Fruit fly (Drosophila melanogaster) whole organism, pupa: ENCODE data around the gene Tsen34.

ENCODE experiments used
- CG10348 ChIP-seq: fragments of 200-800 bp; sonication (Bioruptor generic); IDR thresholded peaks from 2 replicates; pipeline ENCODE4 v1.3.6; 2022; ENCODE audit warnings: missing biosample characterization, missing genetic modification characterization
- CG12605 ChIP-seq: fragments of 200-800 bp; sonication (Bioruptor generic); IDR thresholded peaks from 2 replicates; pipeline ENCODE4 v1.3.6; 2022; ENCODE audit warnings: missing biosample characterization, missing genetic modification characterization
- CG13204 ChIP-seq: fragments of 200-800 bp; sonication (Bioruptor generic); optimal IDR thresholded peaks from 2 replicates; lab custom pipeline; 2018; ENCODE audit warnings: missing biosample characterization, mild to moderate bottlenecking, missing genetic modification characterization, moderate library complexity
- CG14655 ChIP-seq: fragments of 200-800 bp; sonication (Bioruptor generic); optimal IDR thresholded peaks from 3 replicates; lab custom pipeline; 2017; ENCODE audit warnings: mild to moderate bottlenecking, missing biosample characterization, missing genetic modification reagents, missing genetic modification characterization
- CG15710 ChIP-seq: fragments of 200-800 bp; sonication (Bioruptor generic); optimal IDR thresholded peaks from 2 replicates; lab custom pipeline; 2018; ENCODE audit warnings: missing biosample characterization, mild to moderate bottlenecking, missing genetic modification characterization, moderate library complexity
- CG17806 ChIP-seq: fragments of 200-800 bp; sonication (Bioruptor generic); optimal IDR thresholded peaks from 2 replicates; lab custom pipeline; 2018; ENCODE audit warnings: missing biosample characterization, mild to moderate bottlenecking, missing genetic modification characterization, moderate library complexity
- CG32121 ChIP-seq: fragments of 200-800 bp; sonication (Bioruptor generic); IDR thresholded peaks from 2 replicates; pipeline ENCODE4 v1.3.6; 2022; ENCODE audit warnings: missing biosample characterization, missing genetic modification characterization
- CG34367 ChIP-seq: fragments of 200-800 bp; sonication (Bioruptor generic); optimal IDR thresholded peaks from 2 replicates; lab custom pipeline; 2018; ENCODE audit warnings: missing biosample characterization, mild to moderate bottlenecking, missing genetic modification characterization
- CG4496 ChIP-seq: fragments of 200-800 bp; sonication (Bioruptor generic); IDR thresholded peaks from 3 replicates; pipeline ENCODE4 v1.3.6; 2022; ENCODE audit warnings: missing biosample characterization, missing genetic modification characterization
- CG8159 ChIP-seq: fragments of 200-800 bp; sonication (Bioruptor generic); optimal IDR thresholded peaks from 3 replicates; lab custom pipeline; 2018; ENCODE audit warnings: missing biosample characterization, mild to moderate bottlenecking, missing genetic modification characterization, moderate library complexity
- CG8301 ChIP-seq: fragments of 200-800 bp; sonication (Bioruptor generic); optimal IDR thresholded peaks from 2 replicates; lab custom pipeline; 2018; ENCODE audit warnings: missing biosample characterization, mild to moderate bottlenecking, missing genetic modification characterization
- CG9948 ChIP-seq: fragments of 200-800 bp; sonication (Bioruptor generic); optimal IDR thresholded peaks from 2 replicates; lab custom pipeline; 2018; ENCODE audit warnings: missing biosample characterization, mild to moderate bottlenecking, missing genetic modification characterization, moderate library complexity
- D1 ChIP-seq: fragments of 200-800 bp; sonication (Bioruptor generic); optimal IDR thresholded peaks from 2 replicates; lab custom pipeline; 2018; ENCODE audit warnings: missing biosample characterization, mild to moderate bottlenecking, missing genetic modification characterization, moderate library complexity
- EcR ChIP-seq: fragments of 200-800 bp; sonication (Bioruptor generic); optimal IDR thresholded peaks from 3 replicates; lab custom pipeline; 2019; ENCODE audit warnings: missing biosample characterization, missing genetic modification characterization, mild to moderate bottlenecking, moderate library complexity, missing genetic modification reagents
- Ets98B ChIP-seq: fragments of 200-800 bp; sonication (Bioruptor generic); IDR thresholded peaks from 2 replicates; pipeline ENCODE4 v1.3.6; 2022; ENCODE audit warnings: missing biosample characterization, missing genetic modification characterization
- Pif1A ChIP-seq: fragments of 200-800 bp; sonication (Bioruptor generic); optimal IDR thresholded peaks from 3 replicates; lab custom pipeline; 2016; ENCODE audit warnings: missing biosample characterization, missing genetic modification characterization
- Pif1B ChIP-seq: fragments of 200-800 bp; sonication (Bioruptor generic); optimal IDR thresholded peaks from 3 replicates; lab custom pipeline; 2016; ENCODE audit warnings: missing biosample characterization, missing genetic modification characterization
- Snoo ChIP-seq: fragments of 200-800 bp; sonication (Bioruptor generic); optimal IDR thresholded peaks from 3 replicates; lab custom pipeline; 2017; ENCODE audit warnings: missing biosample characterization, mild to moderate bottlenecking, missing genetic modification characterization, inconsistent platforms
- fd96Ca ChIP-seq: fragments of 200-800 bp; sonication (Bioruptor generic); IDR thresholded peaks from 3 replicates; pipeline ENCODE4 v1.3.6; 2022; ENCODE audit warnings: missing biosample characterization, missing genetic modification characterization
- gl ChIP-seq: fragments of 200-800 bp; sonication (Bioruptor generic); optimal IDR thresholded peaks from 2 replicates; lab custom pipeline; 2018; ENCODE audit warnings: missing biosample characterization, mild to moderate bottlenecking, missing genetic modification characterization
- rn ChIP-seq: fragments of 200-800 bp; sonication (Bioruptor generic); IDR thresholded peaks from 2 replicates; pipeline ENCODE4 v1.3.6; 2022; ENCODE audit warnings: missing biosample characterization, missing genetic modification characterization

The Tsen34 gene

dm6 chr3L:14781863-14782218, 20.2 kb upstream of the Tsen34 start:
- no peak for TF ChIP-seq rn
- TF ChIP-seq CG17806 (tag; lab: Kevin White, UChicago): no peak
- no peak for TF ChIP-seq CG10348 (GFP tag; lab: Robert Waterston, UW)
- TF ChIP-seq D1 (tag; lab: Kevin White, UChicago): no peak
- no peak for TF ChIP-seq CG9948
- TF ChIP-seq CG12605 (GFP tag; lab: Robert Waterston, UW): no peak
- no peak for TF ChIP-seq CG8301 (tag; lab: Kevin White, UChicago)
- no peak for TF ChIP-seq CG15710 (tag; lab: Kevin White, UChicago)
- no peak for TF ChIP-seq CG4496 (GFP tag; lab: Robert Waterston, UW)
- TF ChIP-seq Pif1B (GFP tag; lab: Kevin White, UChicago): no peak
- no peak for TF ChIP-seq fd96Ca
- no peak for TF ChIP-seq EcR (GFP tag; lab: Kevin White, UChicago)
- TF ChIP-seq CG8159: no peak

- TF ChIP-seq CG15710 (tag; lab: Kevin White, UChicago) (peak; percentile 53), Pif1A (GFP tag; lab: Kevin White, UChicago) (peak; percentile 20), CG13204 (GFP tag; lab: Kevin White, UChicago) (peak; percentile 70), CG12605 (GFP tag; lab: Robert Waterston, UW) (peak; percentile 81), gl (peak; percentile 90), fd96Ca (0 out of 3 replicates have a peak, but pooled peaks have one; percentile 54), CG32121 (GFP tag; lab: Robert Waterston, UW) (no peak; the same call in none of the 2 replicates), CG9948 (peak; percentile 34), CG34367 (tag; lab: Kevin White, UChicago) (peak; percentile 57), Snoo (tag; lab: Kevin White, UChicago) (peak; percentile 70), CG14655 (peak; percentile 57), D1 (tag; lab: Kevin White, UChicago) (peak; percentile 65), CG17806 (tag; lab: Kevin White, UChicago) (peak; percentile 33), rn (no peak), CG8301 (tag; lab: Kevin White, UChicago) (peak; percentile 21), CG4496 (GFP tag; lab: Robert Waterston, UW) (no peak; the same call in 1 of the 3 replicates), CG10348 (GFP tag; lab: Robert Waterston, UW) (no peak), CG8159 (peak; percentile 62), Pif1B (GFP tag; lab: Kevin White, UChicago) (peak; percentile 32), EcR (GFP tag; lab: Kevin White, UChicago) (peak; percentile 97), Ets98B (GFP tag; lab: Robert Waterston, UW) (peak; percentile 54; the same call in 1 of the 2 replicates)
Observed at dm6 chr3L:14781082-14781862, 19.6 kb upstream of the Tsen34 start.

dm6 chr3L:14780187-14780586, 18.5 kb upstream of the Tsen34 start:
- no peak for TF ChIP-seq CG9948
- TF ChIP-seq CG13204 (GFP tag; lab: Kevin White, UChicago): no peak
- no peak for TF ChIP-seq Snoo (tag; lab: Kevin White, UChicago)
- no peak for TF ChIP-seq EcR (GFP tag; lab: Kevin White, UChicago)

- no peak for TF ChIP-seq Pif1A (GFP tag; lab: Kevin White, UChicago)
- no peak for TF ChIP-seq CG34367 (tag; lab: Kevin White, UChicago)
- TF ChIP-seq CG8159: no peak
- TF ChIP-seq CG8301 (tag; lab: Kevin White, UChicago): no peak
- TF ChIP-seq CG4496 (GFP tag; lab: Robert Waterston, UW): no peak
- no peak for TF ChIP-seq rn
- no peak for TF ChIP-seq CG17806 (tag; lab: Kevin White, UChicago)
- TF ChIP-seq CG9948: no peak
- TF ChIP-seq CG13204 (GFP tag; lab: Kevin White, UChicago): no peak
- no peak for TF ChIP-seq fd96Ca
- no peak for TF ChIP-seq gl
- TF ChIP-seq D1 (tag; lab: Kevin White, UChicago): no peak
- TF ChIP-seq CG14655: no peak
- no peak for TF ChIP-seq CG12605 (GFP tag; lab: Robert Waterston, UW)
- TF ChIP-seq Ets98B (GFP tag; lab: Robert Waterston, UW): no peak
- TF ChIP-seq CG15710 (tag; lab: Kevin White, UChicago): no peak
- TF ChIP-seq Pif1B (GFP tag; lab: Kevin White, UChicago): no peak
- TF ChIP-seq CG10348 (GFP tag; lab: Robert Waterston, UW): no peak
- TF ChIP-seq EcR (GFP tag; lab: Kevin White, UChicago): no peak
Observed at dm6 chr3L:14779289-14779688, 17.6 kb upstream of the Tsen34 start.

- no peak for TF ChIP-seq gl
- TF ChIP-seq CG17806 (tag; lab: Kevin White, UChicago): no peak
- no peak for TF ChIP-seq D1 (tag; lab: Kevin White, UChicago)
- TF ChIP-seq CG32121 (GFP tag; lab: Robert Waterston, UW): peak; percentile 54; the same call in 1 of the 2 replicates
- 0 out of 3 replicates have a peak, but pooled peaks have one; percentile 5 for TF ChIP-seq fd96Ca
- TF ChIP-seq CG4496 (GFP tag; lab: Robert Waterston, UW): 0 out of 3 replicates have a peak, but pooled peaks have one; percentile 7
- TF ChIP-seq rn: 0 out of 2 replicates have a peak, but pooled peaks have one; percentile 20
- TF ChIP-seq Pif1B (GFP tag; lab: Kevin White, UChicago): no peak
- no peak for TF ChIP-seq CG12605 (GFP tag; lab: Robert Waterston, UW)
Observed at dm6 chr3L:14775711-14776660, 14.3 kb upstream of the Tsen34 start, which contains the start of gene mop. Gene mop (minus strand): TSS chr3L:14776129.
